Worm (Caenorhabditis elegans) whole organism, L1 larva: ENCODE measurements around the gene rps-4.

Source experiments
- aha-1 ChIP-seq: fragments of 150-350 bp; optimal IDR thresholded peaks from 2 replicates; lab custom pipeline; 2014; ENCODE audit warnings: missing biosample characterization, missing genetic modification characterization
- ama-1 ChIP-seq: fragments of 150-350 bp; optimal IDR thresholded peaks from 2 replicates; lab custom pipeline; 2014
- ces-1 ChIP-seq: fragments of 150-350 bp; optimal IDR thresholded peaks from 2 replicates; lab custom pipeline; 2014; ENCODE audit warnings: missing biosample characterization, missing genetic modification reagents, missing genetic modification characterization
- dpl-1 ChIP-seq, 3 experiments: fragments of 150-350 bp in 2 of 3; sonication (generic microtip) in 1 of 3; optimal IDR thresholded peaks; 2 replicates each; lab custom pipeline; 2014 to 2017; ENCODE audit warnings: missing biosample characterization in 3 of 3, missing genetic modification characterization in 3 of 3, missing genetic modification reagents in 3 of 3
- elt-3 ChIP-seq, 6 experiments: fragments of 150-350 bp in 1 of 6; sonication (generic microtip); optimal IDR thresholded peaks; 2 replicates each; lab custom pipeline; 2017 to 2018; ENCODE audit warnings: missing biosample characterization in 6 of 6, missing genetic modification characterization in 6 of 6, inconsistent platforms in 1 of 6
- lin-39 ChIP-seq: fragments of 150-350 bp; optimal IDR thresholded peaks from 2 replicates; lab custom pipeline; 2014; ENCODE audit warnings: missing biosample characterization, missing genetic modification reagents, missing genetic modification characterization
- lsy-2 ChIP-seq, 2 experiments: fragments of 150-350 bp; optimal IDR thresholded peaks; 2 replicates each; lab custom pipeline; 2014; ENCODE audit warnings: missing biosample characterization in 2 of 2, missing genetic modification characterization in 2 of 2
- mep-1 ChIP-seq: fragments of 150-350 bp; optimal IDR thresholded peaks from 2 replicates; lab custom pipeline; 2014; ENCODE audit warnings: missing biosample characterization, missing genetic modification characterization
- nhr-12 ChIP-seq: sonication (generic microtip); optimal IDR thresholded peaks from 2 replicates; lab custom pipeline; 2017; ENCODE audit warnings: missing biosample characterization, missing genetic modification characterization
- tlp-1 ChIP-seq: fragments of 150-350 bp; optimal IDR thresholded peaks from 2 replicates; lab custom pipeline; 2014; ENCODE audit warnings: missing biosample characterization, missing genetic modification characterization
- unc-130 ChIP-seq: fragments of 150-350 bp; optimal IDR thresholded peaks from 2 replicates; lab custom pipeline; 2017; ENCODE audit warnings: missing biosample characterization, missing genetic modification characterization, inconsistent platforms
- zag-1 ChIP-seq: fragments of 150-350 bp; optimal IDR thresholded peaks from 2 replicates; lab custom pipeline; 2014; ENCODE audit warnings: missing biosample characterization, missing genetic modification characterization
- zip-4 ChIP-seq: fragments of 200-800 bp; sonication (Bioruptor generic); optimal IDR thresholded peaks from 2 replicates; lab custom pipeline; 2018; ENCODE audit warnings: mild to moderate bottlenecking, missing genetic modification characterization, moderate library complexity, missing compliant biosample characterization
- ztf-11 ChIP-seq, 2 experiments: sonication (generic microtip); optimal IDR thresholded peaks; 2 replicates each; lab custom pipeline; 2016 to 2017; ENCODE audit warnings: missing genetic modification characterization in 2 of 2, missing biosample characterization in 1 of 2, missing compliant biosample characterization in 1 of 2

DNA sequence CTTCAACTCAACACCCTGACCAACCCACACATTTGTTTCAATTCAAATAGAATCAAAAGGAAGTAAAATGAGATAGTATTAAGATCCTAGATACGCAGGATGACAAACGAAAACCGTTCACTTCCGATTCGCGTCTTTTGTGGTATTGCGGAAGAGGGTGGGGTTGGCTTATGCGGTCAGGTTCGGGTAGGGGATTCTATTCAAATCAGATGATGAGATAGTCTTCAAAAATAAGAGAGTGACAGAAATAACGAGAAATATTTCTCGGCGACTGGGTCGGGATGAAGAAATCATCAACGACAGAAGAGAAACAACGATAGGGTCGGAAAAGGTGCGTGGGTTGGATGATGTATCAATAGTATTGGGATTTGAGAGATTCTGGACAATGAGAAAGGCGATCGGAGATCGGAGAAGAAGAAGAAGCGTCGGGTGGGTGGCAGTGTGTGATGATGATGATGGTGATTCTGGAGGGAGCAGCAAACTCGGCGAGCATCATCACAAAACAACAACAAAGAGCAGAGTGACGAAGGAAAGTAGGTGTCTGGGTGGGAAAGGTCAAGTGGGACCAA, 11.0 kb upstream of the rps-4 start:
- no peak for TF ChIP-seq ces-1
- TF ChIP-seq lsy-2 (tag; optimal IDR thresholded peaks at IDR 0.05; lab: Kevin White, UChicago) = peak in 1 of 2 experiments; percentile 25
- TF ChIP-seq zag-1 (tag; lab: Kevin White, UChicago) = no peak
- TF ChIP-seq nhr-12 (tag; lab: Kevin White, UChicago) = no peak
- TF ChIP-seq lin-39 (tag; lab: Kevin White, UChicago) = no peak
- TF ChIP-seq dpl-1 (GFP tag; optimal IDR thresholded peaks at IDR 0.05; lab: Kevin White, UChicago) = no peak
- no peak for TF ChIP-seq ama-1 (lab: Kevin White, UChicago)
- no peak for TF ChIP-seq ztf-11 (tag; optimal IDR thresholded peaks at IDR 0.05; lab: Kevin White, UChicago)
- no peak for TF ChIP-seq aha-1
- peak; percentile 72 for TF ChIP-seq mep-1
- peak; percentile 17 for TF ChIP-seq unc-130 (tag; lab: Kevin White, UChicago)
- TF ChIP-seq tlp-1 (tag; lab: Kevin White, UChicago) = no peak
- no peak for TF ChIP-seq elt-3 (tag; optimal IDR thresholded peaks at IDR 0.05; lab: Kevin White, UChicago)
- no peak for TF ChIP-seq zip-4 (GFP tag; lab: Kevin White, UChicago)
